Fruit fly (Drosophila melanogaster) whole organism, embryonic: ENCODE data around the gene CIA30.

ENCODE experiments used
- CG1024 ChIP-seq: fragments of 200-800 bp; sonication (Bioruptor generic); IDR thresholded peaks from 2 replicates; pipeline ENCODE4 v1.3.6; 2022; ENCODE audit warnings: missing biosample characterization, missing genetic modification characterization
- CG10979 ChIP-seq: fragments of 200-800 bp; sonication (Bioruptor generic); optimal IDR thresholded peaks from 2 replicates; lab custom pipeline; 2018; ENCODE audit warnings: missing biosample characterization, mild to moderate bottlenecking, missing genetic modification characterization, moderate library complexity
- CG12769 ChIP-seq: fragments of 200-800 bp; sonication (Bioruptor generic); optimal IDR thresholded peaks from 2 replicates; lab custom pipeline; 2019; ENCODE audit warnings: missing biosample characterization, mild to moderate bottlenecking, missing genetic modification characterization, moderate library complexity
- CG13123 ChIP-seq: fragments of 200-800 bp; sonication (Bioruptor generic); optimal IDR thresholded peaks from 2 replicates; lab custom pipeline; 2016; ENCODE audit warnings: missing biosample characterization, missing genetic modification characterization
- CG17385 ChIP-seq: fragments of 200-800 bp; sonication (Bioruptor generic); optimal IDR thresholded peaks from 3 replicates; lab custom pipeline; 2018; ENCODE audit warnings: missing biosample characterization, mild to moderate bottlenecking, missing genetic modification characterization
- CG18599 ChIP-seq: fragments of 200-800 bp; sonication (Bioruptor generic); optimal IDR thresholded peaks from 3 replicates; lab custom pipeline; 2017; ENCODE audit warnings: missing biosample characterization, missing genetic modification characterization, mild to moderate bottlenecking, moderate library complexity, missing genetic modification reagents
- CG2116 ChIP-seq: fragments of 200-800 bp; sonication (Bioruptor generic); optimal IDR thresholded peaks from 3 replicates; lab custom pipeline; 2018; ENCODE audit warnings: missing biosample characterization, mild to moderate bottlenecking, missing genetic modification characterization
- CG2199 ChIP-seq: fragments of 200-800 bp; sonication (Bioruptor generic); IDR thresholded peaks from 3 replicates; pipeline ENCODE4 v1.3.6; 2022; ENCODE audit warnings: missing biosample characterization, missing genetic modification characterization
- CG32532 ChIP-seq: fragments of 200-800 bp; sonication (Bioruptor generic); IDR thresholded peaks from 2 replicates; pipeline ENCODE4 v1.3.6; 2022; ENCODE audit warnings: missing biosample characterization, missing genetic modification characterization
- CG34376 ChIP-seq: fragments of 200-800 bp; sonication (Bioruptor generic); optimal IDR thresholded peaks from 2 replicates; lab custom pipeline; 2018; ENCODE audit warnings: missing biosample characterization, mild to moderate bottlenecking, missing genetic modification characterization
- CG42726 ChIP-seq: fragments of 200-800 bp; sonication (Bioruptor generic); IDR thresholded peaks from 2 replicates; pipeline ENCODE4 v1.3.6; 2022; ENCODE audit warnings: missing biosample characterization, missing genetic modification characterization; ENCODE audit not compliant: partially characterized antibody
- CG4404 ChIP-seq: fragments of 200-800 bp; sonication (Bioruptor generic); IDR thresholded peaks from 2 replicates; pipeline ENCODE4 v1.3.6; 2022; ENCODE audit warnings: missing biosample characterization, missing genetic modification characterization
- CG4707 ChIP-seq: fragments of 200-800 bp; sonication (Bioruptor generic); optimal IDR thresholded peaks from 2 replicates; lab custom pipeline; 2018; ENCODE audit warnings: missing biosample characterization, mild to moderate bottlenecking, missing genetic modification characterization, moderate library complexity
- CG6254 ChIP-seq: fragments of 200-800 bp; sonication (Bioruptor generic); optimal IDR thresholded peaks from 3 replicates; lab custom pipeline; 2017; ENCODE audit warnings: mild to moderate bottlenecking, missing biosample characterization, missing genetic modification reagents, missing genetic modification characterization
- CG7963 ChIP-seq: fragments of 200-800 bp; sonication (Bioruptor generic); IDR thresholded peaks from 3 replicates; pipeline ENCODE4 v1.3.6; 2022; ENCODE audit warnings: missing biosample characterization, missing genetic modification characterization; ENCODE audit not compliant: partially characterized antibody
- CG8924 ChIP-seq: fragments of 200-800 bp; optimal IDR thresholded peaks from 3 replicates; lab custom pipeline; 2019; ENCODE audit warnings: missing biosample characterization, mild to moderate bottlenecking, missing genetic modification characterization, moderate library complexity
- Dip2 ChIP-seq: fragments of 200-800 bp; sonication (Bioruptor generic); IDR thresholded peaks from 2 replicates; pipeline ENCODE4 v1.3.6; 2022; ENCODE audit warnings: missing biosample characterization, missing genetic modification characterization
- GATAe ChIP-seq: fragments of 200-800 bp; sonication (Bioruptor generic); conservative IDR thresholded peaks from 2 replicates; pipeline ENCODE4 v1.3.6; 2022; ENCODE audit warnings: missing biosample characterization, missing genetic modification characterization
- HHEX ChIP-seq: fragments of 200-800 bp; sonication (Bioruptor generic); optimal IDR thresholded peaks from 3 replicates; lab custom pipeline; 2017; ENCODE audit warnings: missing biosample characterization, mild to moderate bottlenecking, missing genetic modification characterization, missing genetic modification reagents
- HmgD ChIP-seq: fragments of 200-800 bp; sonication (Bioruptor generic); optimal IDR thresholded peaks from 3 replicates; lab custom pipeline; 2016; ENCODE audit warnings: missing biosample characterization, missing genetic modification characterization
- Hr51 ChIP-seq, 2 experiments: fragments of 200-800 bp; sonication (Bioruptor generic); optimal IDR thresholded peaks; 2 replicates in 1 of 2; 3 replicates in 1 of 2; lab custom pipeline; 2016 to 2018; ENCODE audit warnings: missing biosample characterization in 2 of 2, missing genetic modification characterization in 2 of 2, mild to moderate bottlenecking in 1 of 2, moderate library complexity in 1 of 2
- PHDP ChIP-seq: fragments of 200-800 bp; sonication (Bioruptor generic); optimal IDR thresholded peaks from 3 replicates; lab custom pipeline; 2018; ENCODE audit warnings: missing biosample characterization, mild to moderate bottlenecking, missing genetic modification characterization, moderate library complexity
- Rx ChIP-seq: fragments of 200-800 bp; sonication (Bioruptor generic); IDR thresholded peaks from 2 replicates; pipeline ENCODE4 v1.3.6; 2022; ENCODE audit warnings: missing biosample characterization, missing genetic modification characterization
- Side ChIP-seq: fragments of 200-800 bp; sonication (Bioruptor generic); optimal IDR thresholded peaks from 2 replicates; lab custom pipeline; 2016; ENCODE audit warnings: missing biosample characterization, missing genetic modification characterization
- Sin3A ChIP-seq: fragments of >200 bp; optimal IDR thresholded peaks from 2 replicates; lab custom pipeline; 2018
- Sry-δ ChIP-seq: fragments of 200-800 bp; sonication (Bioruptor generic); optimal IDR thresholded peaks from 2 replicates; lab custom pipeline; 2016; ENCODE audit warnings: missing biosample characterization, missing genetic modification characterization
- abd-A ChIP-seq: fragments of 200-800 bp; sonication (Bioruptor generic); optimal IDR thresholded peaks from 3 replicates; lab custom pipeline; 2019; ENCODE audit warnings: missing biosample characterization, mild to moderate bottlenecking, missing genetic modification characterization, moderate library complexity
- al ChIP-seq: fragments of 200-800 bp; sonication (Bioruptor generic); IDR thresholded peaks from 2 replicates; pipeline ENCODE4 v1.3.6; 2022; ENCODE audit warnings: missing biosample characterization, missing genetic modification characterization
- bsh ChIP-seq, 2 experiments: fragments of 200-800 bp; sonication (Bioruptor generic); optimal IDR thresholded peaks; 2 replicates each; lab custom pipeline; 2017 to 2018; ENCODE audit warnings: mild to moderate bottlenecking in 2 of 2, missing biosample characterization in 2 of 2, missing genetic modification characterization in 2 of 2, moderate library complexity in 1 of 2
- caup ChIP-seq: fragments of 200-800 bp; sonication (Bioruptor generic); optimal IDR thresholded peaks from 3 replicates; lab custom pipeline; 2017; ENCODE audit warnings: missing biosample characterization, mild to moderate bottlenecking, missing genetic modification characterization, moderate library complexity; ENCODE audit not compliant: severe bottlenecking
- chn ChIP-seq: fragments of 200-800 bp; sonication (Bioruptor generic); optimal IDR thresholded peaks from 2 replicates; lab custom pipeline; 2016; ENCODE audit warnings: missing biosample characterization, missing genetic modification characterization
- crol ChIP-seq: fragments of 200-800 bp; sonication (Bioruptor generic); IDR thresholded peaks from 2 replicates; pipeline ENCODE4 v1.3.6; 2022; ENCODE audit warnings: missing biosample characterization, missing genetic modification characterization
- crp ChIP-seq, 2 experiments: fragments of 200-800 bp; sonication (Bioruptor generic); optimal IDR thresholded peaks; 2 replicates in 1 of 2; 3 replicates in 1 of 2; lab custom pipeline; 2017; ENCODE audit warnings: missing biosample characterization in 2 of 2, missing genetic modification characterization in 2 of 2, mild to moderate bottlenecking in 1 of 2, moderate library complexity in 1 of 2
- jing ChIP-seq: fragments of 200-800 bp; sonication (Bioruptor generic); optimal IDR thresholded peaks from 2 replicates; lab custom pipeline; 2018; ENCODE audit warnings: missing biosample characterization, mild to moderate bottlenecking, missing genetic modification characterization
- kni ChIP-seq: fragments of 200-800 bp; sonication (Bioruptor generic); optimal IDR thresholded peaks from 3 replicates; lab custom pipeline; 2017; ENCODE audit warnings: mild to moderate bottlenecking, missing biosample characterization, missing genetic modification reagents, missing genetic modification characterization
- nom ChIP-seq: fragments of 200-800 bp; sonication (Bioruptor generic); optimal IDR thresholded peaks from 2 replicates; lab custom pipeline; 2017; ENCODE audit warnings: missing biosample characterization, missing genetic modification characterization, mild to moderate bottlenecking, moderate library complexity, missing genetic modification reagents
- onecut ChIP-seq: fragments of 200-800 bp; sonication (Bioruptor generic); IDR thresholded peaks from 2 replicates; pipeline ENCODE4 v1.3.6; 2022; ENCODE audit warnings: missing biosample characterization, missing genetic modification characterization
- otp ChIP-seq: fragments of 200-800 bp; sonication (Bioruptor generic); IDR thresholded peaks from 3 replicates; pipeline ENCODE4, ENCODE4 v1.3.6; 2022; ENCODE audit warnings: missing biosample characterization, missing genetic modification characterization
- phol ChIP-seq: fragments of 200-800 bp; sonication (Bioruptor generic); optimal IDR thresholded peaks from 3 replicates; lab custom pipeline; 2018; ENCODE audit warnings: missing biosample characterization, mild to moderate bottlenecking, missing genetic modification characterization, moderate library complexity
- pum ChIP-seq: fragments of 200-800 bp; sonication (Bioruptor generic); optimal IDR thresholded peaks from 2 replicates; lab custom pipeline; 2016; ENCODE audit warnings: missing biosample characterization, missing genetic modification characterization
- rib ChIP-seq: fragments of 200-800 bp; sonication (Bioruptor generic); IDR thresholded peaks from 2 replicates; pipeline ENCODE4 v1.3.6; 2022; ENCODE audit warnings: missing biosample characterization, missing genetic modification characterization
- sens ChIP-seq: fragments of 200-800 bp; sonication (Bioruptor generic); peaks from one replicate; lab custom pipeline; 2016; ENCODE audit warnings: missing biosample characterization, missing genetic modification characterization
- unc-4 ChIP-seq: fragments of 200-800 bp; sonication (Bioruptor generic); IDR thresholded peaks from 2 replicates; pipeline ENCODE4 v1.3.6; 2022; ENCODE audit warnings: missing biosample characterization, missing genetic modification characterization; ENCODE audit not compliant: partially characterized antibody
- vfl ChIP-seq: fragments of 200-800 bp; sonication (Bioruptor generic); optimal IDR thresholded peaks from 2 replicates; lab custom pipeline; 2016; ENCODE audit warnings: missing biosample characterization, missing genetic modification characterization
- yki ChIP-seq: fragments of >200 bp; optimal IDR thresholded peaks from 3 replicates; lab custom pipeline; 2018
- zfh2 ChIP-seq: fragments of 200-800 bp; sonication (Bioruptor generic); optimal IDR thresholded peaks from 2 replicates; lab custom pipeline; 2016; ENCODE audit warnings: missing biosample characterization, missing genetic modification characterization

Gene CIA30

DNA sequence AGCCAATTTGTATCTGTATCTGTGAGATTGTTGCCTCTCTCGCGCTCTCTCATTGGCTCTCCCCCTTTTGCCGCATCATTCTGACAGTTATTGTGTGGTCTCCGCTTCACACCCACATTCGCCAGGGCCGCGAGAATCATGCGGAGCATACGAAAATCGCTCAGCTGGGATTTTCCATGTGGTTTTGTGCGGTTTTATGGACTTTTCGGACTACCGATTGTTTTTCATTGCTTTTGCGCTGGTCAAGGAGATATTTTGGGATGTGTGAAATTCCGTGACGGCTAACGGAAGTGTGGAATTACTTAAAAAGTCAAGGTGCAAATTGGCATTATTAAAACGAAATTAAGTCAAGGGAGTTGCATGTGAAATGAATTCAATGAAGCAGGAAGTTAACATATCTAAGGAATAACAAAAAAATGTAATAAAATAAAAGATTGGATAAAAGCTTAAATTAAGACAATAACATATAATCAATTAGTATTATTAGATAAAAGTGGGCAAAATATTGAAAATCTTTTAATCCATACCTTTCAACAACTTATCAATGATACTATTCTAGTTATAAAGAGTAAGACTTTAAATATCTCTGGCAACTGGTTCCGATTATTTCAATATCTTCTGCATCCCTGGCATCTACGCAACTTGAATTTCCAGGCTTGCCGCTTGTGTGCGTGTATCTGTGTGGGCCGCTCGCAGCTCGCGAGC is 35.5 kb downstream of the CIA30 start (continued):
- no peak for TF ChIP-seq zfh2 (GFP tag; lab: Kevin White, UChicago)

DNA sequence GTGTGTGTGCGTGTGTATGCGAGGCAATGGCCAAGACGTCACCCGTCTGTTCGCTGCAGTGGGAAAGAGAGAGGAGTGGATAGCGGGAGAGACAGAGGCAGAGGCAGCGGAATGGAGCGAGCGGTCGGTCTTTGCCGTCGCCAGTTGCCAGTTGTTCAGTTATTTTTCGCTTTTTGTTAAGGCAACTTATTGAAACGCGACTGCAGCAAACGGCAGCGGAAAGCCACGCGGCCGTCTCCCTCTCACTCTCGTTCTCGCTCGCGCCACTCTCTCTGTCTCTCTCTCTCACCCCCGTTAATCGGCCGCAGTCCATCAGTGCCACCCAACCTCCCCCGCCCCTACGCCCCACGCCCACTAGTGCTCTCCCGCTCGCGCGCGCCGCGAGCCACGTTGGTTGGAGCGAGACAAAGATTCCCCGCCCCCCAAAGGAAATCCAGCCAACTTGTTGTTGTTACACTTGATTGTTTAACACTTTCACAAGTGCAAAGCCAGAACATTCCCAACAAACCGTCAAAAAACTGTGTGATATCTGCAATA is 36.1 kb downstream of the CIA30 start:
- no peak for TF ChIP-seq CG10979
- no peak for TF ChIP-seq sens (GFP tag; lab: Kevin White, UChicago)
- no peak for TF ChIP-seq phol (tag; lab: Kevin White, UChicago)
- TF ChIP-seq otp, result 0 out of 3 replicates have a peak, but pooled peaks have one; percentile 67
- TF ChIP-seq CG13123, result no peak
- TF ChIP-seq crp (GFP tag; optimal IDR thresholded peaks at IDR 0.05; lab: Kevin White, UChicago), result no peak
- TF ChIP-seq CG6254 (GFP tag; lab: Kevin White, UChicago), result peak; percentile 23
- no peak for TF ChIP-seq vfl (GFP tag; lab: Kevin White, UChicago)
- TF ChIP-seq yki (lab: Kevin White, UChicago), result peak; percentile 83
- TF ChIP-seq CG8924 (tag; lab: Kevin White, UChicago), result peak; percentile 15
- TF ChIP-seq CG18599 (GFP tag; lab: Kevin White, UChicago), result peak; percentile 69
- peak; percentile 46 for TF ChIP-seq HmgD (GFP tag; lab: Kevin White, UChicago)
- TF ChIP-seq bsh (GFP tag; optimal IDR thresholded peaks at IDR 0.05; lab: Kevin White, UChicago), result peak in 1 of 2 experiments; percentile 40
- peak; percentile 23 for TF ChIP-seq CG17385
- peak; percentile 75 for TF ChIP-seq nom (GFP tag; lab: Kevin White, UChicago)
- TF ChIP-seq CG1024, result no peak
- TF ChIP-seq abd-A, result peak; percentile 94
- TF ChIP-seq Sry-δ (GFP tag; lab: Kevin White, UChicago), result no peak
- 0 out of 3 replicates have a peak, but pooled peaks have one; percentile 25 for TF ChIP-seq CG7963 (GFP tag; lab: Robert Waterston, UW)
- peak; percentile 2 for TF ChIP-seq chn
- TF ChIP-seq PHDP (tag; lab: Kevin White, UChicago), result no peak
- no peak for TF ChIP-seq onecut (GFP tag; lab: Robert Waterston, UW)
- TF ChIP-seq CG42726 (GFP tag; lab: Robert Waterston, UW), result peak; percentile 57
- TF ChIP-seq CG12769 (tag; lab: Kevin White, UChicago), result peak; percentile 90
- no peak for TF ChIP-seq jing
- peak; percentile 59; the same call in 1 of the 2 replicates for TF ChIP-seq CG32532 (GFP tag; lab: Robert Waterston, UW)
- peak; percentile 34; the same call in 1 of the 2 replicates for TF ChIP-seq unc-4 (GFP tag; lab: Robert Waterston, UW)
- TF ChIP-seq crol (GFP tag; lab: Robert Waterston, UW), result peak; percentile 99
- TF ChIP-seq HHEX (GFP tag; lab: Kevin White, UChicago), result peak; percentile 57
- no peak for TF ChIP-seq Sin3A
- TF ChIP-seq Dip2 (GFP tag; lab: Robert Waterston, UW), result no peak
- TF ChIP-seq Hr51 (GFP tag; optimal IDR thresholded peaks at IDR 0.05; lab: Kevin White, UChicago), result peak in 1 of 2 experiments; percentile 11
- peak; percentile 68 for TF ChIP-seq rib (GFP tag; lab: Robert Waterston, UW)
- TF ChIP-seq al (GFP tag; lab: Robert Waterston, UW), result 0 out of 2 replicates have a peak, but pooled peaks have one; percentile 19
- TF ChIP-seq CG4707 (GFP tag; lab: Kevin White, UChicago), result no peak
- peak; percentile 66 for TF ChIP-seq CG34376 (GFP tag; lab: Kevin White, UChicago)
- peak; percentile 5 for TF ChIP-seq Side (GFP tag; lab: Kevin White, UChicago)
- TF ChIP-seq CG4404, result no peak
- no peak for TF ChIP-seq pum
- TF ChIP-seq CG2116 (GFP tag; lab: Kevin White, UChicago), result no peak
- peak; percentile 82 for TF ChIP-seq kni
- TF ChIP-seq GATAe (GFP tag; lab: Robert Waterston, UW), result peak; percentile 38
- TF ChIP-seq caup (GFP tag; lab: Kevin White, UChicago), result peak; percentile 18
- TF ChIP-seq CG2199, result peak; percentile 84; the same call in 2 of the 3 replicates
- TF ChIP-seq Rx (GFP tag; lab: Robert Waterston, UW), result 0 out of 2 replicates have a peak, but pooled peaks have one; percentile 9
